Fruit fly (Drosophila melanogaster) whole organism, embryonic: Measurements from ENCODE around the gene CG17124.
A peak's percentile ranks its signal among the peaks of the same experiment; 100 is the strongest.

Experiments
- ATbp ChIP-seq: fragments of 200-800 bp; sonication (Bioruptor generic); optimal IDR thresholded peaks from 2 replicates; lab custom pipeline; 2017; ENCODE audit warnings: missing biosample characterization, mild to moderate bottlenecking, missing genetic modification characterization, missing genetic modification reagents
- Abd-B ChIP-seq: fragments of 200-800 bp; sonication (Bioruptor generic); optimal IDR thresholded peaks from 2 replicates; lab custom pipeline; 2018; ENCODE audit warnings: missing biosample characterization, mild to moderate bottlenecking, missing genetic modification characterization, moderate library complexity
- Adf1 ChIP-seq: fragments of 200-800 bp; sonication (Bioruptor generic); IDR thresholded peaks from 2 replicates; pipeline ENCODE4 v1.3.6; 2022; ENCODE audit warnings: missing biosample characterization, missing genetic modification characterization
- Bgb ChIP-seq: fragments of 200-800 bp; sonication (Bioruptor generic); IDR thresholded peaks from 2 replicates; pipeline ENCODE4 v1.3.6; 2022; ENCODE audit warnings: missing biosample characterization, missing genetic modification characterization; ENCODE audit not compliant: partially characterized antibody
- CG1024 ChIP-seq: fragments of 200-800 bp; sonication (Bioruptor generic); IDR thresholded peaks from 2 replicates; pipeline ENCODE4 v1.3.6; 2022; ENCODE audit warnings: missing biosample characterization, missing genetic modification characterization
- CG10321 ChIP-seq: fragments of 200-800 bp; sonication (Bioruptor generic); IDR thresholded peaks from 2 replicates; pipeline ENCODE4 v1.3.6; 2022; ENCODE audit warnings: missing biosample characterization, missing genetic modification characterization
- CG10462 ChIP-seq: fragments of 200-800 bp; sonication (Bioruptor generic); optimal IDR thresholded peaks from 2 replicates; lab custom pipeline; 2016; ENCODE audit warnings: missing biosample characterization, missing genetic modification characterization
- CG12299 ChIP-seq: fragments of 200-800 bp; sonication (Bioruptor generic); optimal IDR thresholded peaks from 2 replicates; lab custom pipeline; 2018; ENCODE audit warnings: missing biosample characterization, mild to moderate bottlenecking, missing genetic modification characterization
- CG1529 ChIP-seq: fragments of 200-800 bp; sonication (Bioruptor generic); optimal IDR thresholded peaks from 3 replicates; lab custom pipeline; 2018; ENCODE audit warnings: missing biosample characterization, missing genetic modification characterization
- CG1792 ChIP-seq: fragments of 200-800 bp; sonication (Bioruptor generic); optimal IDR thresholded peaks from 2 replicates; lab custom pipeline; 2016; ENCODE audit warnings: missing biosample characterization, missing genetic modification characterization
- CG18476 ChIP-seq: fragments of 200-800 bp; sonication (Bioruptor generic); optimal IDR thresholded peaks from 2 replicates; lab custom pipeline; 2016; ENCODE audit warnings: missing biosample characterization, mild to moderate bottlenecking, missing genetic modification characterization
- CG18764 ChIP-seq: fragments of 200-800 bp; sonication (Bioruptor generic); optimal IDR thresholded peaks from 3 replicates; lab custom pipeline; 2016; ENCODE audit warnings: missing biosample characterization, missing genetic modification characterization
- CG32767 ChIP-seq: fragments of 200-800 bp; sonication (Bioruptor generic); IDR thresholded peaks from 2 replicates; pipeline ENCODE4 v1.3.6; 2022; ENCODE audit warnings: missing biosample characterization, missing genetic modification characterization
- CG3407 ChIP-seq: fragments of 200-800 bp; sonication (Bioruptor generic); optimal IDR thresholded peaks from 2 replicates; lab custom pipeline; 2018; ENCODE audit warnings: missing biosample characterization, mild to moderate bottlenecking, missing genetic modification characterization
- CG4707 ChIP-seq: fragments of 200-800 bp; sonication (Bioruptor generic); optimal IDR thresholded peaks from 2 replicates; lab custom pipeline; 2018; ENCODE audit warnings: missing biosample characterization, mild to moderate bottlenecking, missing genetic modification characterization, moderate library complexity
- CG6175 ChIP-seq: fragments of 200-800 bp; sonication (Bioruptor generic); IDR thresholded peaks from 3 replicates; pipeline ENCODE4 v1.3.6; 2022; ENCODE audit warnings: missing biosample characterization, missing genetic modification characterization
- CG8089 ChIP-seq: fragments of 200-800 bp; sonication (Bioruptor generic); optimal IDR thresholded peaks from 3 replicates; lab custom pipeline; 2016; ENCODE audit warnings: missing biosample characterization, missing genetic modification characterization
- CG8765 ChIP-seq: fragments of 200-800 bp; sonication (Bioruptor generic); IDR thresholded peaks from 2 replicates; pipeline ENCODE4 v1.3.6; 2022; ENCODE audit warnings: missing biosample characterization, missing genetic modification characterization
- CG9727 ChIP-seq: fragments of 200-800 bp; sonication (Bioruptor generic); optimal IDR thresholded peaks from 3 replicates; lab custom pipeline; 2017; ENCODE audit warnings: missing biosample characterization, mild to moderate bottlenecking, missing genetic modification characterization
- CG9817 ChIP-seq: fragments of 200-800 bp; sonication (Bioruptor generic); optimal IDR thresholded peaks from 2 replicates; lab custom pipeline; 2018; ENCODE audit warnings: missing biosample characterization, mild to moderate bottlenecking, missing genetic modification characterization, moderate library complexity
- D19B ChIP-seq: fragments of 200-800 bp; sonication (Bioruptor generic); optimal IDR thresholded peaks from 2 replicates; lab custom pipeline; 2017; ENCODE audit warnings: missing biosample characterization, mild to moderate bottlenecking, missing genetic modification characterization
- Dll ChIP-seq: fragments of 200-800 bp; sonication (Bioruptor generic); IDR thresholded peaks from 4 replicates; pipeline ENCODE4 v1.3.6; 2022; ENCODE audit warnings: missing biosample characterization, missing genetic modification characterization; ENCODE audit not compliant: partially characterized antibody
- Gsc ChIP-seq: fragments of 200-800 bp; sonication (Bioruptor generic); IDR thresholded peaks from 2 replicates; pipeline ENCODE4 v1.3.6; 2022; ENCODE audit warnings: missing biosample characterization, missing genetic modification characterization
- Lhr ChIP-seq: fragments of 200-800 bp; sonication (Bioruptor generic); optimal IDR thresholded peaks from 3 replicates; lab custom pipeline; 2017; ENCODE audit warnings: mild to moderate bottlenecking, missing biosample characterization, missing genetic modification reagents, missing genetic modification characterization
- Mad ChIP-seq: fragments of 200-800 bp; sonication (Bioruptor generic); optimal IDR thresholded peaks from 2 replicates; lab custom pipeline; 2016; ENCODE audit warnings: missing biosample characterization, missing genetic modification characterization
- Med ChIP-seq: fragments of 200-800 bp; sonication (Bioruptor generic); peaks from one replicate; lab custom pipeline; 2016; ENCODE audit warnings: missing biosample characterization, missing genetic modification characterization, mild to moderate bottlenecking, inconsistent platforms, moderate library complexity
- Myb ChIP-seq: fragments of 200-800 bp; sonication (Bioruptor generic); optimal IDR thresholded peaks from 2 replicates; lab custom pipeline; 2016; ENCODE audit warnings: missing biosample characterization, missing genetic modification characterization
- NFAT ChIP-seq: fragments of 200-800 bp; sonication (Bioruptor generic); IDR thresholded peaks from 2 replicates; pipeline ENCODE4 v1.3.6; 2022; ENCODE audit warnings: missing biosample characterization, missing genetic modification characterization
- Neu2 ChIP-seq: fragments of 200-800 bp; sonication (Bioruptor generic); optimal IDR thresholded peaks from 3 replicates; lab custom pipeline; 2016; ENCODE audit warnings: missing biosample characterization, missing genetic modification characterization, borderline replicate concordance
- Scr ChIP-seq: fragments of 200-800 bp; sonication (Bioruptor generic); IDR thresholded peaks from 2 replicates; pipeline ENCODE4 v1.3.6; 2022; ENCODE audit warnings: missing biosample characterization, missing genetic modification characterization; ENCODE audit not compliant: partially characterized antibody
- Sry-δ ChIP-seq: fragments of 200-800 bp; sonication (Bioruptor generic); optimal IDR thresholded peaks from 2 replicates; lab custom pipeline; 2016; ENCODE audit warnings: missing biosample characterization, missing genetic modification characterization
- bsh ChIP-seq, 2 experiments: fragments of 200-800 bp; sonication (Bioruptor generic); optimal IDR thresholded peaks; 2 replicates each; lab custom pipeline; 2017 to 2018; ENCODE audit warnings: mild to moderate bottlenecking in 2 of 2, missing biosample characterization in 2 of 2, missing genetic modification characterization in 2 of 2, moderate library complexity in 1 of 2
- cad ChIP-seq: fragments of >200 bp; optimal IDR thresholded peaks from 2 replicates; lab custom pipeline; 2017; ENCODE audit warnings: missing biosample characterization, missing genetic modification characterization
- crp ChIP-seq, 2 experiments: fragments of 200-800 bp; sonication (Bioruptor generic); optimal IDR thresholded peaks; 2 replicates in 1 of 2; 3 replicates in 1 of 2; lab custom pipeline; 2017; ENCODE audit warnings: missing biosample characterization in 2 of 2, missing genetic modification characterization in 2 of 2, mild to moderate bottlenecking in 1 of 2, moderate library complexity in 1 of 2
- gfzf ChIP-seq: fragments of 200-800 bp; sonication (Bioruptor generic); optimal IDR thresholded peaks from 2 replicates; lab custom pipeline; 2016; ENCODE audit warnings: missing biosample characterization, mild to moderate bottlenecking, missing genetic modification characterization, moderate library complexity
- gro ChIP-seq: fragments of 200-800 bp; sonication (Bioruptor generic); optimal IDR thresholded peaks from 2 replicates; lab custom pipeline; 2016; ENCODE audit warnings: missing biosample characterization, missing genetic modification characterization
- hbn ChIP-seq: fragments of 200-800 bp; sonication (Bioruptor generic); IDR thresholded peaks from 2 replicates; pipeline ENCODE4 v1.3.6; 2022; ENCODE audit warnings: missing biosample characterization, missing genetic modification characterization; ENCODE audit not compliant: partially characterized antibody
- hkb ChIP-seq, 2 experiments: fragments of 200-800 bp in 1 of 2; fragments of >200 bp in 1 of 2; sonication (Bioruptor generic) in 1 of 2; IDR thresholded peaks in 1 of 2; optimal IDR thresholded peaks in 1 of 2; 2 replicates each; pipeline versions ENCODE4 v1.3.6 to Lab custom; 2017 to 2022; ENCODE audit warnings: missing biosample characterization in 1 of 2, missing genetic modification characterization in 1 of 2
- jing ChIP-seq: fragments of 200-800 bp; sonication (Bioruptor generic); optimal IDR thresholded peaks from 2 replicates; lab custom pipeline; 2018; ENCODE audit warnings: missing biosample characterization, mild to moderate bottlenecking, missing genetic modification characterization
- jumu ChIP-seq: fragments of 200-800 bp; sonication (Bioruptor generic); optimal IDR thresholded peaks from 3 replicates; lab custom pipeline; 2016; ENCODE audit warnings: missing biosample characterization, missing genetic modification characterization
- lola ChIP-seq, 3 experiments: fragments of >200 bp in 2 of 3; fragments of 200-800 bp in 1 of 3; sonication (Bioruptor generic) in 1 of 3; optimal IDR thresholded peaks; 2 replicates each; lab custom pipeline; 2017 to 2019; ENCODE audit warnings: missing biosample characterization in 3 of 3, missing genetic modification characterization in 3 of 3, mild to moderate bottlenecking in 1 of 3, moderate library complexity in 1 of 3
- rib ChIP-seq: fragments of 200-800 bp; sonication (Bioruptor generic); IDR thresholded peaks from 2 replicates; pipeline ENCODE4 v1.3.6; 2022; ENCODE audit warnings: missing biosample characterization, missing genetic modification characterization
- ro ChIP-seq: fragments of 200-800 bp; sonication (Bioruptor generic); IDR thresholded peaks from 2 replicates; pipeline ENCODE4 v1.3.6; 2022; ENCODE audit warnings: missing biosample characterization, missing genetic modification characterization
- schlank ChIP-seq: fragments of 200-800 bp; sonication (Bioruptor generic); optimal IDR thresholded peaks from 2 replicates; lab custom pipeline; 2018; ENCODE audit warnings: missing biosample characterization, mild to moderate bottlenecking, missing genetic modification characterization
- sim ChIP-seq: fragments of 200-800 bp; sonication (Bioruptor generic); IDR thresholded peaks from 2 replicates; pipeline ENCODE4 v1.3.6; 2022; ENCODE audit warnings: missing biosample characterization, missing genetic modification characterization
- stwl ChIP-seq: fragments of 200-800 bp; sonication (Bioruptor generic); optimal IDR thresholded peaks from 3 replicates; lab custom pipeline; 2018; ENCODE audit warnings: missing biosample characterization, mild to moderate bottlenecking, missing genetic modification characterization, moderate library complexity
- vnd ChIP-seq: fragments of 200-800 bp; sonication (Bioruptor generic); IDR thresholded peaks from 3 replicates; pipeline ENCODE4 v1.3.6; 2022; ENCODE audit warnings: missing biosample characterization, missing genetic modification characterization; ENCODE audit not compliant: partially characterized antibody

CG17124 gene

DNA sequence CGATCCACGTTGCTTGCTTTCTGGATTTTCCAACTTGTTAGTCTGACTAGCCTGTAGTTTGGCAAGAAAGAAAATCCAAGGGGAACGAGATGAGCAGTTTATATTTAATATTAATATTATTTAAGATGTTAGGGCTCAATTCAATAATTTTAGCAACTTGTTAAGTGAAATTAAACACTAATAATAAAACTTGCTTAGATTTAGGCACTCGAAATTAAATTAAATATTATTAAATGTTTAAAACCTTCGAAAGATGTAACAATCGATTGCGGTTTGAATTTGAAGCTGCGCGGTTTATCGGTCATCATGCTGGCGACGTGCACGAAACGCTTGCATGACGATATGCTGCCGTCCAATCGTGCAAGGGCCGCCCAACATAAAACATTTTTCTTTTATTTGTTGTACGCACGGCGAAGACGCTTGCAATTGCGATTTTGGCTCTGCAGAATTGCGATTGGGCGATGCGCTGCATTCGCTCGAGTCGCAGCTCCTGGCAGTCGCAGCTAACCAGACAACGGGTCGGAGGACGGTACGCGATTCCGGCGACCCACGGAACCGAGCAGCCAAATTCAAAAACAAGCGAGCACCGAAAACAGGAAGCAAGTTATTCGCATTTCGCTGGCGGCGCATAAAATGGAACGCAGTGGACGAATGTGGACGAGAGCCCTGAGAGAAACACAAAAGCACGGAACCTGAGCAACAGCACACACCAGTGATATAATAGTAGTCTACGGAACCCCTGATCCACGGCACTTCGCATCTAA is 18.9 kb downstream of the CG17124 start, which contains the start of the genes Vha16-5 and CG12299 (continued):
- peak; percentile 47 for TF ChIP-seq CG3407
- TF ChIP-seq Lhr (GFP tag; lab: Kevin White, UChicago): peak; percentile 2
- TF ChIP-seq bsh (GFP tag; optimal IDR thresholded peaks at IDR 0.05; lab: Kevin White, UChicago): peak in 1 of 2 experiments; percentile 80
- peak; percentile 43 for TF ChIP-seq jing (GFP tag; lab: Kevin White, UChicago)
- TF ChIP-seq CG10462 (GFP tag; lab: Kevin White, UChicago): peak; percentile 70
- peak; percentile 99 for TF ChIP-seq CG18764
- TF ChIP-seq crp (GFP tag; optimal IDR thresholded peaks at IDR 0.05; lab: Kevin White, UChicago): peak in 1 of 2 experiments; percentile 57
- peak; percentile 76 for TF ChIP-seq ro
- peak; percentile 74 for TF ChIP-seq Scr (GFP tag; lab: Robert Waterston, UW)
- peak; percentile 82 for TF ChIP-seq CG9727 (GFP tag; lab: Kevin White, UChicago)
- TF ChIP-seq Neu2 (GFP tag; lab: Kevin White, UChicago): no peak
- no peak for TF ChIP-seq D19B
- peak; percentile 96 for TF ChIP-seq NFAT (GFP tag; lab: Robert Waterston, UW)
- peak; percentile 67 for TF ChIP-seq CG32767 (GFP tag; lab: Robert Waterston, UW)
- peak; percentile 76; the same call in 2 of the 3 replicates for TF ChIP-seq CG6175 (GFP tag; lab: Robert Waterston, UW)
- peak; percentile 87 for TF ChIP-seq Mad
- TF ChIP-seq Myb (GFP tag; lab: Kevin White, UChicago): peak; percentile 81
- TF ChIP-seq Med (GFP tag; lab: Kevin White, UChicago): peak; percentile 99
- TF ChIP-seq Dll (GFP tag; lab: Robert Waterston, UW): peak; percentile 64; the same call in 3 of the 4 replicates
- TF ChIP-seq Abd-B (GFP tag; lab: Kevin White, UChicago): peak; percentile 71
- peak; percentile 81 for TF ChIP-seq CG8089 (GFP tag; lab: Kevin White, UChicago)
- TF ChIP-seq schlank (tag; lab: Kevin White, UChicago): no peak
- peak; percentile 44; the same call in 1 of the 2 replicates for TF ChIP-seq CG10321 (GFP tag; lab: Robert Waterston, UW)
- TF ChIP-seq CG9817 (tag; lab: Kevin White, UChicago): peak; percentile 72
- TF ChIP-seq sim (GFP tag; lab: Robert Waterston, UW): no peak; the same call in 1 of the 2 replicates
- TF ChIP-seq cad (GFP tag; lab: Kevin White, UChicago): no peak
- no peak for TF ChIP-seq CG1529 (GFP tag; lab: Kevin White, UChicago)
- TF ChIP-seq stwl: peak; percentile 54
- peak; percentile 71 for TF ChIP-seq Sry-δ
- TF ChIP-seq CG18476 (GFP tag; lab: Kevin White, UChicago): peak; percentile 74
- TF ChIP-seq CG1792 (GFP tag; lab: Kevin White, UChicago): peak; percentile 99
- peak; percentile 30 for TF ChIP-seq gfzf (GFP tag; lab: Kevin White, UChicago)
- TF ChIP-seq CG12299 (tag; lab: Kevin White, UChicago): peak; percentile 31
- TF ChIP-seq CG1024 (GFP tag; lab: Robert Waterston, UW): peak; percentile 88
- TF ChIP-seq ATbp (GFP tag; lab: Kevin White, UChicago): no peak
- peak; percentile 80 for TF ChIP-seq vnd (GFP tag; lab: Robert Waterston, UW)
- peak; percentile 93 for TF ChIP-seq Bgb (GFP tag; lab: Robert Waterston, UW)
- TF ChIP-seq Adf1 (GFP tag; lab: Robert Waterston, UW): peak; percentile 72
- no peak for TF ChIP-seq CG4707 (GFP tag; lab: Kevin White, UChicago)
- TF ChIP-seq lola (GFP tag; optimal IDR thresholded peaks at IDR 0.05; lab: Kevin White, UChicago): peak in 1 of 3 experiments; percentile 84
- TF ChIP-seq hkb (optimal IDR thresholded peaks at IDR 0.05; lab: Kevin White, UChicago): no peak
- peak; percentile 84 for TF ChIP-seq hkb (GFP tag; IDR thresholded peaks at IDR 0.05; lab: Robert Waterston, UW)
- TF ChIP-seq Gsc (GFP tag; lab: Robert Waterston, UW): 0 out of 2 replicates have a peak, but pooled peaks have one; percentile 39
- peak; percentile 76 for TF ChIP-seq gro (GFP tag; lab: Kevin White, UChicago)
- TF ChIP-seq CG8765 (GFP tag; lab: Robert Waterston, UW): peak; percentile 88; the same call in 1 of the 2 replicates
- peak; percentile 63 for TF ChIP-seq hbn (GFP tag; lab: Robert Waterston, UW)
- peak; percentile 70 for TF ChIP-seq jumu (GFP tag; lab: Kevin White, UChicago)
- TF ChIP-seq rib (GFP tag; lab: Robert Waterston, UW): peak; percentile 57; the same call in 1 of the 2 replicates
